Worm (Caenorhabditis elegans) whole organism, early embryonic: Measurements from ENCODE around the gene grl-20.

Experiments
- B0310.2 ChIP-seq: sonication (generic microtip); optimal IDR thresholded peaks from 2 replicates; lab custom pipeline; 2016; ENCODE audit warnings: mild to moderate bottlenecking, missing genetic modification characterization, missing compliant biosample characterization
- F13C5.2 ChIP-seq: sonication (generic microtip); optimal IDR thresholded peaks from 2 replicates; lab custom pipeline; 2017; ENCODE audit warnings: mild to moderate bottlenecking, missing genetic modification characterization, inconsistent platforms, missing compliant biosample characterization
- aly-1 ChIP-seq: sonication (generic microtip); optimal IDR thresholded peaks from 2 replicates; lab custom pipeline; 2016; ENCODE audit warnings: missing genetic modification characterization, missing compliant biosample characterization
- ama-1 ChIP-seq: fragments of 150-350 bp; optimal IDR thresholded peaks from 2 replicates; lab custom pipeline; 2014
- ceh-13 ChIP-seq: fragments of 200-800 bp; sonication (Bioruptor generic); optimal IDR thresholded peaks from 2 replicates; lab custom pipeline; 2018; ENCODE audit warnings: mild to moderate bottlenecking, missing genetic modification characterization, missing compliant biosample characterization
- ceh-36 ChIP-seq: sonication (generic microtip); optimal IDR thresholded peaks from 2 replicates; lab custom pipeline; 2016; ENCODE audit warnings: missing genetic modification characterization, inconsistent platforms, missing compliant biosample characterization
- ets-7 ChIP-seq: sonication (generic microtip); optimal IDR thresholded peaks from 2 replicates; lab custom pipeline; 2016; ENCODE audit warnings: missing genotype, missing genetic modification characterization, missing compliant biosample characterization
- flt-1 ChIP-seq: fragments of 200-800 bp; sonication (Bioruptor generic); IDR thresholded peaks from 2 replicates; pipeline ENCODE4 v1.3.6; 2022; ENCODE audit warnings: missing genetic modification characterization, missing compliant biosample characterization
- hmbx-1 ChIP-seq: sonication (generic microtip); optimal IDR thresholded peaks from 2 replicates; lab custom pipeline; 2016; ENCODE audit warnings: mild to moderate bottlenecking, missing genetic modification characterization, missing compliant biosample characterization
- hmg-4 ChIP-seq: fragments of 200-800 bp; sonication (Bioruptor generic); optimal IDR thresholded peaks from 2 replicates; lab custom pipeline; 2018; ENCODE audit warnings: mild to moderate bottlenecking, missing genetic modification characterization, missing compliant biosample characterization
- hnd-1 ChIP-seq: sonication (generic microtip); optimal IDR thresholded peaks from 2 replicates; lab custom pipeline; 2016; ENCODE audit warnings: missing genetic modification characterization, missing compliant biosample characterization
- pes-1 ChIP-seq: fragments of 200-800 bp; sonication (Bioruptor generic); IDR thresholded peaks from 2 replicates; pipeline ENCODE4 v1.3.6; 2022; ENCODE audit warnings: missing genetic modification reagents, missing genetic modification characterization, missing compliant biosample characterization
- scrt-1 ChIP-seq: fragments of 200-800 bp; sonication (Bioruptor generic); IDR thresholded peaks from 2 replicates; pipeline ENCODE4 v1.3.6; 2022; ENCODE audit warnings: missing genetic modification characterization, missing compliant biosample characterization
- sea-1 ChIP-seq: fragments of 200-800 bp; sonication (Bioruptor generic); conservative IDR thresholded peaks from 2 replicates; pipeline ENCODE4 v1.3.6; 2022; ENCODE audit warnings: missing genetic modification characterization, missing compliant biosample characterization
- tbx-11 ChIP-seq: fragments of 200-800 bp; sonication (Bioruptor generic); IDR thresholded peaks from 2 replicates; pipeline ENCODE4 v1.3.6; 2022; ENCODE audit warnings: missing genetic modification characterization, missing compliant biosample characterization
- tbx-37 ChIP-seq: fragments of 200-800 bp; sonication (Bioruptor generic); conservative IDR thresholded peaks from 2 replicates; pipeline ENCODE4 v1.3.6; 2022; ENCODE audit warnings: missing genetic modification reagents, missing genetic modification characterization, missing compliant biosample characterization
- tra-4 ChIP-seq: sonication (generic microtip); optimal IDR thresholded peaks from 2 replicates; lab custom pipeline; 2017; ENCODE audit warnings: missing genetic modification characterization, missing compliant biosample characterization

The grl-20 gene

ce11 chrIV:2133431-2133940 is 4.8 kb upstream of the grl-20 start, which contains the start of gene C23H5.12:
TSS of gene C23H5.12 (plus strand) at chrIV:2133481.
- TF ChIP-seq F13C5.2: no peak
- TF ChIP-seq ceh-13 (GFP tag; lab: Kevin White, UChicago): no peak
- no peak for TF ChIP-seq tbx-11 (GFP tag; lab: Robert Waterston, UW)
- no peak for TF ChIP-seq tbx-37
- no peak for TF ChIP-seq ceh-36
- TF ChIP-seq flt-1 (GFP tag; lab: Robert Waterston, UW): no peak
- TF ChIP-seq B0310.2 (tag; lab: Kevin White, UChicago): no peak
- TF ChIP-seq tra-4 (tag; lab: Kevin White, UChicago): no peak
- TF ChIP-seq hmg-4 (GFP tag; lab: Kevin White, UChicago): no peak
- TF ChIP-seq hnd-1: no peak

- no peak for TF ChIP-seq tbx-11 (GFP tag; lab: Robert Waterston, UW)
- TF ChIP-seq ama-1 (lab: Kevin White, UChicago): no peak
- no peak for TF ChIP-seq ets-7
- TF ChIP-seq tra-4 (tag; lab: Kevin White, UChicago): no peak
- TF ChIP-seq aly-1 (tag; lab: Kevin White, UChicago): no peak
- no peak for TF ChIP-seq sea-1 (GFP tag; lab: Robert Waterston, UW)
- TF ChIP-seq flt-1 (GFP tag; lab: Robert Waterston, UW): no peak
- TF ChIP-seq ceh-13 (GFP tag; lab: Kevin White, UChicago): no peak
- no peak for TF ChIP-seq scrt-1 (GFP tag; lab: Robert Waterston, UW)
- TF ChIP-seq F13C5.2: no peak
- TF ChIP-seq B0310.2 (tag; lab: Kevin White, UChicago): no peak
- no peak for TF ChIP-seq hmg-4 (GFP tag; lab: Kevin White, UChicago)
- no peak for TF ChIP-seq hmbx-1 (tag; lab: Kevin White, UChicago)
- no peak for TF ChIP-seq hnd-1
- TF ChIP-seq ceh-36: no peak
- no peak for TF ChIP-seq pes-1
- no peak for TF ChIP-seq tbx-37
Measured at ce11 chrIV:2130714-2131113, 2.1 kb upstream of the grl-20 start, which contains the start of gene prmt-6. TSS of gene prmt-6 (plus strand) at chrIV:2130965.

ce11 chrIV:2127375-2127774 is 1.3 kb downstream of the grl-20 start:
- no peak for TF ChIP-seq tra-4 (tag; lab: Kevin White, UChicago)
- TF ChIP-seq hnd-1: no peak
- TF ChIP-seq hmg-4 (GFP tag; lab: Kevin White, UChicago): no peak
- TF ChIP-seq ama-1 (lab: Kevin White, UChicago): no peak
- TF ChIP-seq pes-1: no peak
- no peak for TF ChIP-seq flt-1 (GFP tag; lab: Robert Waterston, UW)
- no peak for TF ChIP-seq F13C5.2
- no peak for TF ChIP-seq B0310.2 (tag; lab: Kevin White, UChicago)
- no peak for TF ChIP-seq ceh-13 (GFP tag; lab: Kevin White, UChicago)
- no peak for TF ChIP-seq hmbx-1 (tag; lab: Kevin White, UChicago)
- no peak for TF ChIP-seq tbx-37
- no peak for TF ChIP-seq sea-1 (GFP tag; lab: Robert Waterston, UW)
- no peak for TF ChIP-seq tbx-11 (GFP tag; lab: Robert Waterston, UW)
- no peak for TF ChIP-seq aly-1 (tag; lab: Kevin White, UChicago)
- TF ChIP-seq ceh-36: no peak
- no peak for TF ChIP-seq ets-7
- no peak for TF ChIP-seq scrt-1 (GFP tag; lab: Robert Waterston, UW)

- TF ChIP-seq ama-1 (lab: Kevin White, UChicago) (no peak), scrt-1 (GFP tag; lab: Robert Waterston, UW) (no peak), B0310.2 (tag; lab: Kevin White, UChicago) (no peak), hmg-4 (GFP tag; lab: Kevin White, UChicago) (no peak), tbx-11 (GFP tag; lab: Robert Waterston, UW) (no peak), hmbx-1 (tag; lab: Kevin White, UChicago) (no peak), tbx-37 (no peak), hnd-1 (no peak), pes-1 (no peak), ceh-36 (no peak), F13C5.2 (no peak), ets-7 (no peak), tra-4 (tag; lab: Kevin White, UChicago) (no peak), ceh-13 (GFP tag; lab: Kevin White, UChicago) (no peak), flt-1 (GFP tag; lab: Robert Waterston, UW) (no peak)
Measured at ce11 chrIV:2122488-2122887, 6.2 kb downstream of the grl-20 start, which contains the start of gene glb-7. TSS of gene glb-7 (plus strand) at chrIV:2122788.

- TF ChIP-seq ceh-36: no peak
- TF ChIP-seq scrt-1 (GFP tag; lab: Robert Waterston, UW): no peak
- TF ChIP-seq aly-1 (tag; lab: Kevin White, UChicago): no peak
- TF ChIP-seq ama-1 (lab: Kevin White, UChicago): no peak
- TF ChIP-seq tbx-37: no peak
- no peak for TF ChIP-seq hmbx-1 (tag; lab: Kevin White, UChicago)
- TF ChIP-seq sea-1 (GFP tag; lab: Robert Waterston, UW): no peak
- TF ChIP-seq F13C5.2: no peak
- TF ChIP-seq ceh-13 (GFP tag; lab: Kevin White, UChicago): no peak
Measured at ce11 chrIV:2117268-2117667, 11.4 kb downstream of the grl-20 start.

ce11 chrIV:2114337-2114736 is 14.3 kb downstream of the grl-20 start, which contains the start of gene xbx-4:
TSS of gene xbx-4 (plus strand) at chrIV:2114637.
- TF ChIP-seq ama-1 (lab: Kevin White, UChicago) (no peak), B0310.2 (tag; lab: Kevin White, UChicago) (no peak), aly-1 (tag; lab: Kevin White, UChicago) (no peak), tbx-37 (no peak), ceh-36 (no peak), tbx-11 (GFP tag; lab: Robert Waterston, UW) (no peak), hmbx-1 (tag; lab: Kevin White, UChicago) (no peak), ceh-13 (GFP tag; lab: Kevin White, UChicago) (no peak), sea-1 (GFP tag; lab: Robert Waterston, UW) (no peak), pes-1 (no peak), hmg-4 (GFP tag; lab: Kevin White, UChicago) (no peak), hnd-1 (no peak), tra-4 (tag; lab: Kevin White, UChicago) (no peak), flt-1 (GFP tag; lab: Robert Waterston, UW) (no peak), scrt-1 (GFP tag; lab: Robert Waterston, UW) (no peak), F13C5.2 (no peak), ets-7 (no peak)
